Worm (Caenorhabditis elegans): Measurements from ENCODE around the gene srz-1.

ce11 chrV:16647093-16647492, 28.6 kb upstream of the srz-1 start, which contains the start of gene W06G6.10:
- TF ChIP-seq ama-1 (optimal IDR thresholded peaks at IDR 0.05), result no peak
- no peak for TF ChIP-seq ZK546.5 (tag; optimal IDR thresholded peaks at IDR 0.05)
- TF ChIP-seq Y55F3AM.14 (GFP tag; optimal IDR thresholded peaks at IDR 0.05), result no peak
- TF ChIP-seq skn-1 (tag; optimal IDR thresholded peaks at IDR 0.05), result no peak
- no peak for TF ChIP-seq nhr-237 (tag; optimal IDR thresholded peaks at IDR 0.05)
- no peak for TF ChIP-seq zag-1 (tag; optimal IDR thresholded peaks at IDR 0.05)
- no peak for TF ChIP-seq ztf-4 (tag; optimal IDR thresholded peaks at IDR 0.05)
- TF ChIP-seq snpc-4 (tag; optimal IDR thresholded peaks at IDR 0.05), result no peak
